Worm (Caenorhabditis elegans): ENCODE data around the gene kvs-4.

ce11 chrIII:10989491-10990032 lies 22.8 kb upstream of the kvs-4 start:
- TF ChIP-seq attf-4 (tag; optimal IDR thresholded peaks at IDR 0.05): no peak
- peak; percentile 96 for TF ChIP-seq spr-3 (GFP tag; optimal IDR thresholded peaks at IDR 0.05)
- TF ChIP-seq nhr-28 (tag; optimal IDR thresholded peaks at IDR 0.05): peak; percentile 66
- TF ChIP-seq nhr-237 (tag; optimal IDR thresholded peaks at IDR 0.05): peak; percentile 35
- TF ChIP-seq dpl-1 (GFP tag; optimal IDR thresholded peaks at IDR 0.05): peak; percentile 84
- peak; percentile 55 for TF ChIP-seq ama-1 (optimal IDR thresholded peaks at IDR 0.05)
- no peak for TF ChIP-seq ztf-11 (tag; optimal IDR thresholded peaks at IDR 0.05)
